Worm (Caenorhabditis elegans) whole organism, L2 larva: ENCODE measurements around the gene F40C5.2.

Source experiments
- ama-1 ChIP-seq: fragments of 150-350 bp; optimal IDR thresholded peaks from 2 replicates; lab custom pipeline; 2018; ENCODE audit warnings: inconsistent platforms
- elt-1 ChIP-seq: fragments of 150-350 bp; optimal IDR thresholded peaks from 2 replicates; lab custom pipeline; 2014; ENCODE audit warnings: missing biosample characterization, missing genetic modification characterization
- elt-3 ChIP-seq: sonication (generic microtip); optimal IDR thresholded peaks from 2 replicates; lab custom pipeline; 2017; ENCODE audit warnings: missing biosample characterization, missing genetic modification characterization
- nhr-12 ChIP-seq: fragments of 150-350 bp; optimal IDR thresholded peaks from 2 replicates; lab custom pipeline; 2014; ENCODE audit warnings: missing biosample characterization, missing genetic modification characterization
- nhr-129 ChIP-seq: fragments of 150-350 bp; optimal IDR thresholded peaks from 2 replicates; lab custom pipeline; 2014; ENCODE audit warnings: missing biosample characterization, missing genetic modification characterization
- nhr-77 ChIP-seq: fragments of 150-350 bp; optimal IDR thresholded peaks from 2 replicates; lab custom pipeline; 2014; ENCODE audit warnings: missing biosample characterization, missing genetic modification characterization
- unc-55 ChIP-seq: fragments of 150-350 bp; sonication (generic microtip); optimal IDR thresholded peaks from 3 replicates; lab custom pipeline; 2014; ENCODE audit warnings: missing biosample characterization, missing genetic modification reagents, missing genetic modification characterization
- zag-1 ChIP-seq: fragments of 150-350 bp; optimal IDR thresholded peaks from 2 replicates; lab custom pipeline; 2014; ENCODE audit warnings: missing biosample characterization, missing genetic modification characterization

DNA sequence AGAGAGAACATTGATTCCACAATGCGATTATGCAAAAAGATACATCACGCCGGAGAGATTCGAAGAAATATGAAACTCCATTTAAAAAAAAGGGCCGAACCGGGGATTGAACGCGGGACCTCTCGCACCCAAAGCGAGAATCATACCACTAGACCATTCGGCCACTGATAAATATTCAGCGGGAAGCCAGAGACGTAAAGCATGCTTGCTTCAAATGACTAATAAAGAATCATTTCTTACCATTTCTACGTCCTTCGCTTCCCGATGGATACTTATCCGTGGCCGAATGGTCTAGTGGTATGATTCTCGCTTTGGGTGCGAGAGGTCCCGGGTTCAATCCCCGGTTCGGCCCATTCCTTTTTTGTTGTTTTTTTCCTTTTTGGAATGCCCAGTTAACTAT lies 17.4 kb downstream of the F40C5.2 start:
- no peak for TF ChIP-seq unc-55 (GFP tag; lab: Kevin White, UChicago)
- no peak for TF ChIP-seq ama-1 (lab: Kevin White, UChicago)
- TF ChIP-seq elt-1: no peak
- TF ChIP-seq zag-1 (tag; lab: Kevin White, UChicago): no peak
- TF ChIP-seq nhr-77 (tag; lab: Kevin White, UChicago): no peak
- no peak for TF ChIP-seq nhr-129 (tag; lab: Kevin White, UChicago)
- TF ChIP-seq elt-3 (tag; lab: Kevin White, UChicago): no peak
- no peak for TF ChIP-seq nhr-12 (tag; lab: Kevin White, UChicago)
